Fruit fly (Drosophila melanogaster) whole organism: ENCODE measurements around the gene CG5810.

ENCODE experiments used
- CG8478 ChIP-seq: fragments of >200 bp; optimal IDR thresholded peaks from 2 replicates; lab custom pipeline; 2018; ENCODE audit warnings: inconsistent platforms
- psq ChIP-seq: fragments of >200 bp; optimal IDR thresholded peaks from 2 replicates; lab custom pipeline; 2017

dm6 chr3R:21199953-21200368, 36.4 kb downstream of the CG5810 start:
- TF ChIP-seq psq (lab: Kevin White, UChicago) (no peak), CG8478 (lab: Kevin White, UChicago) (no peak)
